Worm (Caenorhabditis elegans) whole organism, late embryonic: ENCODE measurements around the gene nas-8.

Experiments used
- ceh-34 ChIP-seq: sonication (generic microtip); optimal IDR thresholded peaks from 2 replicates; lab custom pipeline; 2016; ENCODE audit warnings: mild to moderate bottlenecking, missing genetic modification characterization, missing compliant biosample characterization
- dmd-4 ChIP-seq: sonication (generic microtip); optimal IDR thresholded peaks from 2 replicates; lab custom pipeline; 2016; ENCODE audit warnings: borderline replicate concordance, missing genetic modification characterization, missing compliant biosample characterization
- pag-3 ChIP-seq: sonication (generic microtip); optimal IDR thresholded peaks from 2 replicates; lab custom pipeline; 2016; ENCODE audit warnings: missing compliant biosample characterization, missing genetic modification characterization, borderline replicate concordance
- ref-2 ChIP-seq: sonication (generic microtip); optimal IDR thresholded peaks from 2 replicates; lab custom pipeline; 2016; ENCODE audit warnings: missing genetic modification characterization, missing compliant biosample characterization

ce11 chrIV:7103211-7103679 lies 11.5 kb upstream of the nas-8 start, which contains the start of the genes rde-8 and ZC477.3:
- no peak for TF ChIP-seq ref-2
- TF ChIP-seq pag-3 (tag; lab: Kevin White, UChicago): no peak
- TF ChIP-seq dmd-4 (tag; lab: Kevin White, UChicago): no peak
- TF ChIP-seq ceh-34 (tag; lab: Kevin White, UChicago): no peak
